Worm (Caenorhabditis elegans): ENCODE measurements around the gene F20D6.15.

DNA sequence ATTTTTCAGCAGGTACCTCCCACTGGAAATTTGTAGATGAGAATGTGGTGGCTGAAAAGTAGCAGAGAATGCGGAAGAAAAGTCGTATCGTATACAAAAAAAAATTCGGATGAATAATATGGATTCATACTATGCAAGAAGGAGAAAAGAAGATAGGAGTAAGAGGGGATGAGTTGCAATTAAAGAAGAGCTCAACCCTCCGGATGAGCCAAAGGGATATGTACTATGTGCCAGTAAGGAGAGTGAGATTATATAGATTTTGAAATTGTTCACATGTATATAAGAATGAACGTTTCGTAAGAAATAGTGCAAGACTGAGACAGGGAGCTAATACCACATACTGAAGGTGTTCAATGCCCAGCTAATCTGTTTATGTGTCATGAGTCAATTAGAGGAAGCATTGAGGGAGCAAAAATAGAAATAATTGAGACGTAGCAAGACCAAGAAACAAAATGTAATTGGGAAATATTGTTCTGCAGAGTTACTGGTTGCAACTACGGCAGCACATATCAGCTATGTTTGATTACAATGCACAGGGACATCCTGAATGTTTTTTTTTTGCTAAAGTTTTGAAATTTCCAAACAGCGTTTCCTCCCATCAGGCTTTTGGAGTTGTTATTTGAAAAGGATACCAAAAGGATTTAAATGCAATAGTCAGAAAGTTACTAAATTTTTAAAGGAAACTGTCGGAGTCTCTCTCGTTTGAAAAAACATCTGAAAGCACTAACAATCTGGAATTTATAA is 19.9 kb downstream of the F20D6.15 start, which contains the start of gene F20D6.8:
- no peak for TF ChIP-seq tbx-11 (GFP tag; IDR thresholded peaks at IDR 0.05)
- TF ChIP-seq sea-1 (GFP tag; conservative IDR thresholded peaks at IDR 0.05): no peak
- no peak for TF ChIP-seq flt-1 (GFP tag; IDR thresholded peaks at IDR 0.05)
- no peak for TF ChIP-seq ama-1 (optimal IDR thresholded peaks at IDR 0.05)

Data from whole organism, early embryonic.